Fruit fly (Drosophila melanogaster): ENCODE results near the gene mRpS21.

The mRpS21 gene

DNA sequence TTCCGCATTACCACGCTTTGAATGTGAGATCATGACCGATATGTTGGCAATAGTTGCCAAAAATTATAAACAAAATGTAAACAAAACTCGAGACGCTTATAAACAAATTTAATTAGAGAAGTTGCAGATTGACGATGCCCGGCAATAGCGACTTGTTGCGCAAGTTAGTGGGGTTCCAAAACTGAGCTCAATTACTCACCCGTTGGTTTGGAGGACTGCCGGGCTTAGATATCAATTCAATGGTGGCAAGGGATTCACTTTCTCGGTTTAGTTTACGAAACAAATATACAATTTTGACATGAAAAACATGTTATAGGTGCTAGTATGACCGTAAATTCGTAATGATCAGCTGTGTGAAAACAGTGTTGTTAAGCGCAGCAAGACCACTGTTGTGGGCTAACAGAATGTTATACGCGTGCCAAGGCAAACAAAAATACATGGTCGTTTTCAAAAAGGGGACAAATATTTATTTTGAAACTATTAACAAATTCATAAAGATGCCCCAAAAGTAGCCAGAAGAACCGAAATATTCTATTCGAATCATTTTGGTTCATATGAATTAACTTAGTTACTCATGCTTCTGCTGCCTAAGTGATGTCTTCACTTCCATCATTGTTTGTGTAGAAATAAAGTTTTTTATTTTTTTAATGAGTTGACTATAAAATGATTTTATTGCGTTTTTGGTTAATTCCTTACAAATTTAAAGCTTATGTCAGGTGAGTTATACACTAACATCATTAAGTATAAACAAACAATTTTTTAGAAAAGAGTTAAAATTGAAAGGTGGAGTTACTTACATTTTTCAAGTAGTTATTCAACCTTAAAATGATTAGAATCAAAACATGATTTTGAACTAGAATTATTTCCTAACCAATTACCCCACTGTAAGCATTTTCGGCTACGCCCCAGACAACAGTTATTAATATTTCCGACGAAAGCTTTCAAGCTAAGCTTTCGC, 14.8 kb downstream of the mRpS21 start, which contains the start of gene Elp6 (continued):
- TF ChIP-seq CG12769 (tag; optimal IDR thresholded peaks at IDR 0.05) (peak; percentile 34), cato (GFP tag; optimal IDR thresholded peaks at IDR 0.05; ENCODE audit: borderline replicate concordance) (peak; percentile 55), twi (tag; optimal IDR thresholded peaks at IDR 0.05) (no peak), Scr (GFP tag; IDR thresholded peaks at IDR 0.05; ENCODE audit: partially characterized antibody) (no peak), tgo (GFP tag; IDR thresholded peaks at IDR 0.05) (peak; percentile 65)

DNA sequence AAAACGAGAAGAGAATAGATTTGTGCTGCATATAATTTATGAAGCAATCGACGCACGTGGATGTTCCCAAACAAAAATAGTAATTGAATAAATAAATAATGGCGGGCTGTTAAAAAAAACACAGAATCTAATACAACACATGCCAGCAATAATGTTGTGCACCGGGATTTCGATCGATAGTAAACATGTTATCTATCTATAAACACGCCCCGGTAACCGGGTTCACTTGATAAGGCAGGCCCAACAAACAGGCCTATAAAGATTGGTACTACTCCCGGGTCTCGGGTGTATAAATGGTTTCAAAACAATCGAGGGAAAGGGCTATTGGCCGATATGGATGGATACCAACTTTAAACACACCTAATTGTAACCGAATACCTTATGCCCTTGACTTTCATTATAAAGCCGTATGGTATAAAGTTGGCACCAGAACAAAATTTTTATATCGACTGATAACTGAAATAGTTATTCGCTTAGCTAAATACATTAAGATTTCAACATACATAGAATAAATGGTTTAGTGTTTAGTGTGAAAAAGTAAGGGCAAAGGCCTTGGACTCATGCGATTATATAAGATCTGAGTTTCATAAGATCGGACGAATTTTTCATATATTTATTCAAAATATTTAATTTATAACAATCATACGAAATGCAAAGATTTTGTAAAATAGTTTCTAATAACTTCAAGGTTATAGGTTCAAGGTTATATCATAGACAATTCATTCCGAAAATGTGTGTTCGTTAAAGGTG, 15.8 kb downstream of the mRpS21 start:
- peak; percentile 8 for TF ChIP-seq sd (tag; optimal IDR thresholded peaks at IDR 0.05)
- 0 out of 2 replicates have a peak, but pooled peaks have one; percentile 6 for TF ChIP-seq slbo (GFP tag; IDR thresholded peaks at IDR 0.05)
- peak; percentile 62 for TF ChIP-seq GATAe (GFP tag; conservative IDR thresholded peaks at IDR 0.05)
- no peak for TF ChIP-seq CG34422 (GFP tag; IDR thresholded peaks at IDR 0.05)
- peak; percentile 50 for TF ChIP-seq onecut (GFP tag; IDR thresholded peaks at IDR 0.05)
- TF ChIP-seq Med (GFP tag): peak; percentile 58
- TF ChIP-seq BtbVII (GFP tag; optimal IDR thresholded peaks at IDR 0.05): peak; percentile 30
- TF ChIP-seq Oli (tag; optimal IDR thresholded peaks at IDR 0.05): peak; percentile 15
- TF ChIP-seq so (GFP tag; IDR thresholded peaks at IDR 0.05): 0 out of 3 replicates have a peak, but pooled peaks have one; percentile 41
- no peak for TF ChIP-seq crol (GFP tag; IDR thresholded peaks at IDR 0.05)
- TF ChIP-seq CG11504 (tag; optimal IDR thresholded peaks at IDR 0.05): peak; percentile 12
- TF ChIP-seq caup (GFP tag; optimal IDR thresholded peaks at IDR 0.05; ENCODE audit: severe bottlenecking): peak; percentile 5
- TF ChIP-seq sug (tag; optimal IDR thresholded peaks at IDR 0.05): peak; percentile 52
- TF ChIP-seq Hr78 (GFP tag; optimal IDR thresholded peaks at IDR 0.05): peak in 1 of 2 experiments; percentile 29
- no peak for TF ChIP-seq Vsx1 (GFP tag; optimal IDR thresholded peaks at IDR 0.05)
- peak; percentile 19 for TF ChIP-seq lab (GFP tag; optimal IDR thresholded peaks at IDR 0.05)
- TF ChIP-seq cad (GFP tag; optimal IDR thresholded peaks at IDR 0.05): no peak
- peak; percentile 23 for TF ChIP-seq sens (GFP tag)
- TF ChIP-seq dmrt99B (tag; optimal IDR thresholded peaks at IDR 0.05): peak; percentile 13
- no peak for TF ChIP-seq gt (GFP tag; IDR thresholded peaks at IDR 0.05)
- peak; percentile 41 for TF ChIP-seq CG34376 (GFP tag; optimal IDR thresholded peaks at IDR 0.05)
- peak in 1 of 2 experiments; percentile 54 for TF ChIP-seq Pdp1 (GFP tag; optimal IDR thresholded peaks at IDR 0.05)
- TF ChIP-seq CG13894 (tag; optimal IDR thresholded peaks at IDR 0.05): peak; percentile 34
- peak; percentile 80 for TF ChIP-seq twi (tag; optimal IDR thresholded peaks at IDR 0.05)
- no peak for TF ChIP-seq gsb (GFP tag; IDR thresholded peaks at IDR 0.05)
- no peak for TF ChIP-seq Kr (GFP tag; optimal IDR thresholded peaks at IDR 0.05)
- TF ChIP-seq CG31441 (GFP tag; IDR thresholded peaks at IDR 0.05): no peak
- TF ChIP-seq CG1647 (GFP tag; optimal IDR thresholded peaks at IDR 0.05): no peak
- peak; percentile 55 for TF ChIP-seq D19A (tag; optimal IDR thresholded peaks at IDR 0.05)
- no peak for TF ChIP-seq gcm2 (GFP tag; optimal IDR thresholded peaks at IDR 0.05)
- 0 out of 3 replicates have a peak, but pooled peaks have one; percentile 45 for TF ChIP-seq CG2199 (GFP tag; IDR thresholded peaks at IDR 0.05)
- TF ChIP-seq sqz (GFP tag; optimal IDR thresholded peaks at IDR 0.05): no peak
- no peak for TF ChIP-seq nau (GFP tag; optimal IDR thresholded peaks at IDR 0.05)
- TF ChIP-seq cg (GFP tag; optimal IDR thresholded peaks at IDR 0.05): no peak
- TF ChIP-seq danr (GFP tag; IDR thresholded peaks at IDR 0.05): no peak
- no peak for TF ChIP-seq CG8290 (GFP tag; optimal IDR thresholded peaks at IDR 0.05)
- peak in 1 of 2 experiments; percentile 44 for TF ChIP-seq CG8290 (tag; optimal IDR thresholded peaks at IDR 0.05)
- no peak for TF ChIP-seq org-1 (GFP tag; optimal IDR thresholded peaks at IDR 0.05)
- no peak for TF ChIP-seq pan (optimal IDR thresholded peaks at IDR 0.05)
- TF ChIP-seq pan (GFP tag; optimal IDR thresholded peaks at IDR 0.05 in 1 of 2, IDR thresholded peaks at IDR 0.05 in 1 of 2): no peak
- TF ChIP-seq E2f2 (GFP tag; IDR thresholded peaks at IDR 0.05): no peak
